Worm (Caenorhabditis elegans) whole organism, early embryonic: ENCODE measurements around the gene nhr-154.

Experiments
- B0310.2 ChIP-seq: sonication (generic microtip); optimal IDR thresholded peaks from 2 replicates; lab custom pipeline; 2016; ENCODE audit warnings: mild to moderate bottlenecking, missing genetic modification characterization, missing compliant biosample characterization
- aly-1 ChIP-seq: sonication (generic microtip); optimal IDR thresholded peaks from 2 replicates; lab custom pipeline; 2016; ENCODE audit warnings: missing genetic modification characterization, missing compliant biosample characterization
- ama-1 ChIP-seq: fragments of 150-350 bp; optimal IDR thresholded peaks from 2 replicates; lab custom pipeline; 2014
- flt-1 ChIP-seq: fragments of 200-800 bp; sonication (Bioruptor generic); IDR thresholded peaks from 2 replicates; pipeline ENCODE4 v1.3.6; 2022; ENCODE audit warnings: missing genetic modification characterization, missing compliant biosample characterization
- hmbx-1 ChIP-seq: sonication (generic microtip); optimal IDR thresholded peaks from 2 replicates; lab custom pipeline; 2016; ENCODE audit warnings: mild to moderate bottlenecking, missing genetic modification characterization, missing compliant biosample characterization

- TF ChIP-seq flt-1 (GFP tag; lab: Robert Waterston, UW) = no peak
- no peak for TF ChIP-seq hmbx-1
- no peak for TF ChIP-seq aly-1 (tag; lab: Kevin White, UChicago)
- TF ChIP-seq B0310.2 (tag; lab: Kevin White, UChicago) = no peak
- TF ChIP-seq ama-1 = no peak
These were observed 35.2 kb upstream of the nhr-154 start for ce11 chrV:12065859-12066258.
